Fruit fly (Drosophila melanogaster): ENCODE results near the gene CG3285.

Gene CG3285

dm6 chr2L:3369083-3369653 is 38.4 kb downstream of the CG3285 start (continued):
- TF ChIP-seq ken (GFP tag; IDR thresholded peaks at IDR 0.05): no peak
- TF ChIP-seq cwo (GFP tag; optimal IDR thresholded peaks at IDR 0.05): peak; percentile 72
- TF ChIP-seq lab (GFP tag; optimal IDR thresholded peaks at IDR 0.05): peak; percentile 34
- TF ChIP-seq CG5180 (GFP tag; optimal IDR thresholded peaks at IDR 0.05): peak; percentile 22
- peak; percentile 25 for TF ChIP-seq B-H2 (GFP tag; optimal IDR thresholded peaks at IDR 0.05)
- peak; percentile 5 for TF ChIP-seq CG2678 (tag; optimal IDR thresholded peaks at IDR 0.05)
- no peak for TF ChIP-seq inv (GFP tag; IDR thresholded peaks at IDR 0.05; ENCODE audit: partially characterized antibody)
- TF ChIP-seq CG6813 (GFP tag; optimal IDR thresholded peaks at IDR 0.05): peak; percentile 10
- TF ChIP-seq CG34376 (GFP tag; optimal IDR thresholded peaks at IDR 0.05): peak; percentile 81
- peak; percentile 97 for TF ChIP-seq exex (tag; optimal IDR thresholded peaks at IDR 0.05)
- TF ChIP-seq sug (tag; optimal IDR thresholded peaks at IDR 0.05): peak; percentile 85
- peak; percentile 70 for TF ChIP-seq Hey (tag; optimal IDR thresholded peaks at IDR 0.05)
- TF ChIP-seq unpg (GFP tag; optimal IDR thresholded peaks at IDR 0.05): no peak
- peak; percentile 72 for TF ChIP-seq grn (GFP tag; optimal IDR thresholded peaks at IDR 0.05)
- peak; percentile 80 for TF ChIP-seq crol (GFP tag; IDR thresholded peaks at IDR 0.05)

- no peak for TF ChIP-seq MTF-1 (GFP tag; optimal IDR thresholded peaks at IDR 0.05; ENCODE audit: borderline replicate concordance)
- TF ChIP-seq Rfx (GFP tag; IDR thresholded peaks at IDR 0.05): no peak
- no peak for TF ChIP-seq cas (GFP tag; IDR thresholded peaks at IDR 0.05)
- TF ChIP-seq pzg (GFP tag; optimal IDR thresholded peaks at IDR 0.05): no peak
- no peak for TF ChIP-seq zfh2 (GFP tag; optimal IDR thresholded peaks at IDR 0.05)
- TF ChIP-seq ash1 (GFP tag; optimal IDR thresholded peaks at IDR 0.05): no peak
- TF ChIP-seq ssp (GFP tag; IDR thresholded peaks at IDR 0.05): no peak
- TF ChIP-seq lola (GFP tag; optimal IDR thresholded peaks at IDR 0.05): no peak
- no peak for TF ChIP-seq CG1024 (GFP tag; IDR thresholded peaks at IDR 0.05)
- TF ChIP-seq CG15011 (GFP tag; optimal IDR thresholded peaks at IDR 0.05): no peak
- TF ChIP-seq so (GFP tag; IDR thresholded peaks at IDR 0.05): no peak
- no peak for TF ChIP-seq kni (GFP tag; optimal IDR thresholded peaks at IDR 0.05)
- TF ChIP-seq CG8944 (GFP tag; optimal IDR thresholded peaks at IDR 0.05): no peak
Measured at dm6 chr2L:3369822-3370221, 39.1 kb downstream of the CG3285 start.

dm6 chr2L:3370920-3371319 is 40.2 kb downstream of the CG3285 start:
- TF ChIP-seq NC2β (GFP tag; optimal IDR thresholded peaks at IDR 0.05): no peak
- TF ChIP-seq CG32772 (GFP tag; IDR thresholded peaks at IDR 0.05): no peak
- TF ChIP-seq mirr (GFP tag; optimal IDR thresholded peaks at IDR 0.05): peak; percentile 25
- TF ChIP-seq HLH4C (GFP tag; IDR thresholded peaks at IDR 0.05; ENCODE audit: partially characterized antibody): no peak
- no peak for TF ChIP-seq CG11085 (GFP tag; IDR thresholded peaks at IDR 0.05)
- no peak for TF ChIP-seq CG1233 (GFP tag; optimal IDR thresholded peaks at IDR 0.05)
- TF ChIP-seq Med (GFP tag): peak; percentile 8
- TF ChIP-seq Opbp (GFP tag; IDR thresholded peaks at IDR 0.05; ENCODE audit: partially characterized antibody): no peak

- no peak for TF ChIP-seq CG7745 (tag; optimal IDR thresholded peaks at IDR 0.05)
- no peak for TF ChIP-seq Atf-2 (GFP tag; optimal IDR thresholded peaks at IDR 0.05)
- no peak for TF ChIP-seq CG7928 (GFP tag; optimal IDR thresholded peaks at IDR 0.05)
- TF ChIP-seq Deaf1 (tag; optimal IDR thresholded peaks at IDR 0.05): peak; percentile 27
- TF ChIP-seq CG8089 (GFP tag; optimal IDR thresholded peaks at IDR 0.05): no peak
- no peak for TF ChIP-seq CG32767 (GFP tag; IDR thresholded peaks at IDR 0.05)
- no peak for TF ChIP-seq CG14860 (GFP tag; IDR thresholded peaks at IDR 0.05; ENCODE audit: partially characterized antibody)
- TF ChIP-seq tx (GFP tag; optimal IDR thresholded peaks at IDR 0.05): no peak
- TF ChIP-seq Med (GFP tag): peak; percentile 79
- TF ChIP-seq CG34376 (GFP tag; optimal IDR thresholded peaks at IDR 0.05): no peak
- TF ChIP-seq CG11085 (GFP tag; IDR thresholded peaks at IDR 0.05): no peak
- TF ChIP-seq Drgx (GFP tag; IDR thresholded peaks at IDR 0.05): peak; percentile 58
- no peak for TF ChIP-seq CG9215 (GFP tag; IDR thresholded peaks at IDR 0.05)
- TF ChIP-seq D19A (tag; optimal IDR thresholded peaks at IDR 0.05): peak; percentile 61
Measured at dm6 chr2L:3371340-3371739, 40.6 kb downstream of the CG3285 start.

Data from whole organism, embryonic.